Fruit fly (Drosophila melanogaster): Measurements from ENCODE around the gene Atg8a.

The Atg8a gene

dm6 chrX:10768043-10768674 lies at the start of gene Atg8a, which contains the start of gene BTBD9:
Atg8a (minus strand) TSS chrX:10768338.
BTBD9 (plus strand) TSS chrX:10768537.
- peak; percentile 6 for TF ChIP-seq noc (tag; optimal IDR thresholded peaks at IDR 0.05)

- TF ChIP-seq noc (tag; optimal IDR thresholded peaks at IDR 0.05): no peak
These were observed 48.7 kb upstream of the Atg8a start for dm6 chrX:10816856-10817255.

dm6 chrX:10815511-10816080 lies 47.5 kb upstream of the Atg8a start:
- TF ChIP-seq noc (tag; optimal IDR thresholded peaks at IDR 0.05): peak; percentile 18

dm6 chrX:10814832-10815372 lies 46.8 kb upstream of the Atg8a start:
- no peak for TF ChIP-seq noc (tag; optimal IDR thresholded peaks at IDR 0.05)

dm6 chrX:10814113-10814512 lies 46.0 kb upstream of the Atg8a start:
- TF ChIP-seq noc (tag; optimal IDR thresholded peaks at IDR 0.05): no peak

dm6 chrX:10808684-10809083 lies 40.5 kb upstream of the Atg8a start:
- no peak for TF ChIP-seq noc (tag; optimal IDR thresholded peaks at IDR 0.05)

- no peak for TF ChIP-seq noc (tag; optimal IDR thresholded peaks at IDR 0.05)
These were observed 38.7 kb upstream of the Atg8a start for dm6 chrX:10806718-10807412.

- TF ChIP-seq noc (tag; optimal IDR thresholded peaks at IDR 0.05): peak; percentile 62
These were observed 37.6 kb upstream of the Atg8a start for dm6 chrX:10805651-10806191.

- TF ChIP-seq noc (tag; optimal IDR thresholded peaks at IDR 0.05): no peak
These were observed 35.9 kb upstream of the Atg8a start for dm6 chrX:10804042-10804441.

dm6 chrX:10802457-10803378 lies 34.6 kb upstream of the Atg8a start:
- no peak for TF ChIP-seq noc (tag; optimal IDR thresholded peaks at IDR 0.05)

- no peak for TF ChIP-seq noc (tag; optimal IDR thresholded peaks at IDR 0.05)
These were observed 33.8 kb upstream of the Atg8a start for dm6 chrX:10801827-10802456.

- TF ChIP-seq noc (tag; optimal IDR thresholded peaks at IDR 0.05): no peak
These were observed 32.9 kb upstream of the Atg8a start for dm6 chrX:10801033-10801432.

- no peak for TF ChIP-seq noc (tag; optimal IDR thresholded peaks at IDR 0.05)
These were observed 21.1 kb upstream of the Atg8a start for dm6 chrX:10789279-10789678.

dm6 chrX:10787352-10787751 lies 19.2 kb upstream of the Atg8a start:
- TF ChIP-seq noc (tag; optimal IDR thresholded peaks at IDR 0.05): no peak

Measured in whole organism, larva.